Fruit fly (Drosophila melanogaster): ENCODE measurements around the gene spn-D.

spn-D gene

DNA sequence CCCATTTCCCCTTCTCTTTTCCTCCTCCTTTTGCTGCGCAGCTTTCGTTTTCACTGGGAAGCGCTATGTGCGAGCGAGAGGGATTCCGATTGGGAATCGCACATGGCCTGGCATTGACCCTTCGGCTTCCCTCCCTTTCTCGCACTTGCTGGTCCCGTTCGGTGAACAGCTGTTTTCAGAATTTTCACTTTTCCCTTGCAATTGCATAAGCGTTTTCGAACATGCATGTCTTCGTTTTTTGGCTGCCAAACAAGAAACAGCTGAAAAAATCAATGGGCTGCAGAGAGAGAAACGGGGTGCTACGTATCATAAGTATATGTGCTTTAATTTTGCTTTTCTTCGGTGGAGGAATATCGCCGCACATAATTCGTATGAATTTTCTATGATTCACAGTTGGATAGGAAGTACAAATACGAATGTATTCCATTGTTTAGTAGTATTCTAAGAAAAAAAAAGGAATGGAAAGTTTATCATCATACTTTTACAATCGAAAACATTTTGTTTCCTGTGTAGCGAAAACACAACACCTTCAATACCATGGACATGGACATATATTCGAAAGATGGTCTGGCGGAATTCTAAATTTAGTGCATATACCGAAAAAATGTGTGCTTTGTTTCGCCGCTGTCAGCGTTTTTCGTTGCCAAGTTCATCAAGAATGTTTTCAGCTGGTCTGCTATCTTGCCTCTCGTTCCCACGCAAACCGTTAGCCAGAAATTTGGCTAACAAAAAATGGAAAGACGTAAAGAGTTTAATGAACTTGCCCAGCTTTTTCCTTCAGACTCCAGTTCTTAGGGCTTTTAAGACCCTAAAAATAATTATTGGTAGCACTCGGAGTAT lies 13.2 kb upstream of the spn-D start (continued):
- TF ChIP-seq CG12942 (GFP tag; optimal IDR thresholded peaks at IDR 0.05), result peak; percentile 10
- no peak for TF ChIP-seq hb (GFP tag; IDR thresholded peaks at IDR 0.05; ENCODE audit: partially characterized antibody)
- peak; percentile 58 for TF ChIP-seq al (GFP tag; IDR thresholded peaks at IDR 0.05)
- TF ChIP-seq Deaf1 (tag; optimal IDR thresholded peaks at IDR 0.05), result no peak
- TF ChIP-seq CG1024 (GFP tag; IDR thresholded peaks at IDR 0.05), result no peak
- TF ChIP-seq CG11398 (GFP tag; optimal IDR thresholded peaks at IDR 0.05), result no peak
- TF ChIP-seq ham (GFP tag; IDR thresholded peaks at IDR 0.05), result no peak
- TF ChIP-seq CG7372 (GFP tag; IDR thresholded peaks at IDR 0.05), result 0 out of 2 replicates have a peak, but pooled peaks have one; percentile 19
- peak; percentile 15 for TF ChIP-seq CG9609 (GFP tag; optimal IDR thresholded peaks at IDR 0.05)
- TF ChIP-seq Bgb (GFP tag; IDR thresholded peaks at IDR 0.05; ENCODE audit: partially characterized antibody), result no peak
- no peak for TF ChIP-seq aop (GFP tag; IDR thresholded peaks at IDR 0.05)
- TF ChIP-seq grn (GFP tag; optimal IDR thresholded peaks at IDR 0.05), result no peak
- no peak for TF ChIP-seq Sry-δ (GFP tag; optimal IDR thresholded peaks at IDR 0.05)
- no peak for TF ChIP-seq btn (GFP tag; optimal IDR thresholded peaks at IDR 0.05)
- TF ChIP-seq Dip3 (GFP tag; optimal IDR thresholded peaks at IDR 0.05), result peak; percentile 45
- TF ChIP-seq Dp (GFP tag; optimal IDR thresholded peaks at IDR 0.05), result no peak
- no peak for TF ChIP-seq CG3407 (GFP tag; optimal IDR thresholded peaks at IDR 0.05)
- no peak for TF ChIP-seq CG11696 (GFP tag; IDR thresholded peaks at IDR 0.05)
- peak; percentile 37 for TF ChIP-seq CG15514 (GFP tag; optimal IDR thresholded peaks at IDR 0.05)
- TF ChIP-seq CG31388 (GFP tag; optimal IDR thresholded peaks at IDR 0.05), result no peak
- TF ChIP-seq CG16815 (GFP tag; optimal IDR thresholded peaks at IDR 0.05), result no peak

DNA sequence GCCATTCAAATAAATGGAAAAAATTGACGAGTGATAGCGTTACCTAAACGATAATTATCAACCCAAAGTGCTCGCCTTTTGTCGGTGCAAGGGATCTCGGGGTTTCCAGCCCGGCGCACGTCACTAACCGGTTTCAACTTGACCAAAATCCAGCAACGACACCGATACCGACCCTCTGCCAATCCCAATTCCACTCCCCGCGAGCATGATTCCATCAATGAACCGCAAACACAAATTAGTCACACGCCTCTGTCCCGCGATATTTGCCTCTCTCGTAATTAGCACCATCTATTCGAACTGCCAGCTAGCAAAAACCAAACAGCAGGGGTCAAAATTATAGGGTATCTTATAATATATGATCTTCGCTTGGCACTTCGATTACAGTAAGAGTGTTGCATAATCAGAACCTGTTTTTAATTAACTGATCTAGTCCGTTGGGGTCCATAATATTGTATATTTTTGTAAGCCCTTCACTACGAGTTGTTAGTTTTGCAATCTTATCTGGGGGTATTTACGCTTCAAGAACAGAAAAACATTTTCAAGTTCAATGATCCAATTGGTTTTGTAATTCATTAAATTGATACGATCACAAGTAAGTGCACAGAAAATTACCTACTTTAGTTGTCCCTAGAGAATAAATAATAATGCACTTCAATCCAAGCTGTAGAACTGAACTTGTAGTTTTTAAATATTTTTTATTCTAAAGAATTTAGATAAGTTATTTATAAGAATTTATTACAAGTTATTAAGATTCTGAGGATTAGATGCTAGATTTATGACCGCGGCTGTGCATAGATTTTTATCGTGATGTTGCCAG lies 12.2 kb upstream of the spn-D start:
- peak; percentile 48 for TF ChIP-seq CHES-1-like (GFP tag; optimal IDR thresholded peaks at IDR 0.05)
- no peak for TF ChIP-seq H15 (GFP tag; IDR thresholded peaks at IDR 0.05)
- peak; percentile 68 for TF ChIP-seq CG18262 (tag; optimal IDR thresholded peaks at IDR 0.05)
- TF ChIP-seq CG13775 (GFP tag; optimal IDR thresholded peaks at IDR 0.05), result peak; percentile 57
- TF ChIP-seq vvl (GFP tag; IDR thresholded peaks at IDR 0.05), result 0 out of 2 replicates have a peak, but pooled peaks have one; percentile 45
- peak; percentile 20 for TF ChIP-seq CG4424 (GFP tag; optimal IDR thresholded peaks at IDR 0.05)
- no peak for TF ChIP-seq Bteb2 (GFP tag; optimal IDR thresholded peaks at IDR 0.05)
- TF ChIP-seq CG32532 (GFP tag; IDR thresholded peaks at IDR 0.05), result peak; percentile 48; the same call in 1 of the 2 replicates
- TF ChIP-seq Dip3 (GFP tag; optimal IDR thresholded peaks at IDR 0.05), result peak; percentile 21
- no peak for TF ChIP-seq kah (GFP tag; optimal IDR thresholded peaks at IDR 0.05)
- TF ChIP-seq lilli (GFP tag; optimal IDR thresholded peaks at IDR 0.05), result peak; percentile 73
- peak; percentile 19 for TF ChIP-seq CG13894 (tag; optimal IDR thresholded peaks at IDR 0.05)
- no peak for TF ChIP-seq rib (GFP tag; IDR thresholded peaks at IDR 0.05)
- no peak for TF ChIP-seq disco-r (GFP tag; optimal IDR thresholded peaks at IDR 0.05)
- TF ChIP-seq mld (GFP tag; IDR thresholded peaks at IDR 0.05; ENCODE audit: partially characterized antibody), result no peak
- peak; percentile 83 for TF ChIP-seq CG11696 (GFP tag; IDR thresholded peaks at IDR 0.05)
- TF ChIP-seq CG9797 (GFP tag; optimal IDR thresholded peaks at IDR 0.05), result no peak
- TF ChIP-seq tll (GFP tag; optimal IDR thresholded peaks at IDR 0.05), result no peak
- TF ChIP-seq scrt (GFP tag; optimal IDR thresholded peaks at IDR 0.05), result peak; percentile 52
- no peak for TF ChIP-seq HLH4C (GFP tag; IDR thresholded peaks at IDR 0.05; ENCODE audit: partially characterized antibody)
- TF ChIP-seq tx (GFP tag; optimal IDR thresholded peaks at IDR 0.05), result no peak
- TF ChIP-seq ttk (GFP tag; IDR thresholded peaks at IDR 0.05), result 0 out of 2 replicates have a peak, but pooled peaks have one; percentile 12
- 0 out of 2 replicates have a peak, but pooled peaks have one; percentile 16 for TF ChIP-seq GATAe (GFP tag; conservative IDR thresholded peaks at IDR 0.05)
- TF ChIP-seq jigr1 (GFP tag; IDR thresholded peaks at IDR 0.05), result no peak
- no peak for TF ChIP-seq fd64A (GFP tag; optimal IDR thresholded peaks at IDR 0.05)
- TF ChIP-seq D (optimal IDR thresholded peaks at IDR 0.05), result no peak
- TF ChIP-seq D (GFP tag; optimal IDR thresholded peaks at IDR 0.05), result peak; percentile 27
- no peak for TF ChIP-seq Doc3 (GFP tag; IDR thresholded peaks at IDR 0.05; ENCODE audit: partially characterized antibody)
- TF ChIP-seq al (GFP tag; IDR thresholded peaks at IDR 0.05), result peak; percentile 43

All from whole organism, embryonic.